Worm (Caenorhabditis elegans): ENCODE measurements around the gene fbxa-163.

DNA sequence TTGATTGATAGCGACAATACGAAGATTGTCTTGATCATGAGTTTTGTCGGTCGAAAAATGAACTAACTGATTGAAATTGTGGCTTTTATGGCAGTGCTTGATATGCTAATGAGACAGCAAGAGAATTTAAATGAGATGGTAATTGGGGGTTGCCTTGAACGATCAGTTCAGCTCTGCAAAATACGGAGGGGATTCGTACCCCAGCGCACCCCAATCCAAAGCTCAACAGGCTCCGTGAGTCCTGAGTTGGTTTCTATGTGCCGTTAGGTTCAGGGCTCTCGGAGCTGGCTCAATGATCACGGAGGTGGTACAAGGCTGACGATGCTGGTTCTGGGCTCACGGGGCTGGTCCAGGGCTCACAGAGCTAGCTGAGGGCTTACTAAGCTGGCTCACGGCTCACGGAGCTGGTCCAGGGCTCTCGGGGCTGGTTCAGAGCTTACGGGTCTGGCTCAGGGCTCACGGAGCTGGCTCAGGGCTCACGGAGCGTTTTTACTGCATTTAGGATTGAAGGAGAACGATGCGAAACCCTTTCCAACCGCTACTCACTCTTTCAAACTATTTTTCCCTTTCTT is 34.3 kb upstream of the fbxa-163 start, which contains the start of gene ZC204.6:
- TF ChIP-seq rnt-1 (tag; optimal IDR thresholded peaks at IDR 0.05) (no peak), hlh-8 (tag; optimal IDR thresholded peaks at IDR 0.05) (no peak), elt-2 (tag; optimal IDR thresholded peaks at IDR 0.05) (no peak), ceh-14 (tag; optimal IDR thresholded peaks at IDR 0.05) (no peak), pax-1 (tag; optimal IDR thresholded peaks at IDR 0.05) (no peak), F13H6.1 (tag; optimal IDR thresholded peaks at IDR 0.05) (no peak)
